Fruit fly (Drosophila melanogaster) whole organism, embryonic: ENCODE results near the gene Fum1.

Experiments
- C15 ChIP-seq: fragments of 200-800 bp; sonication (Bioruptor generic); IDR thresholded peaks from 3 replicates; pipeline ENCODE4 v1.3.6; 2022; ENCODE audit warnings: missing biosample characterization, missing genetic modification characterization
- CG1024 ChIP-seq: fragments of 200-800 bp; sonication (Bioruptor generic); IDR thresholded peaks from 2 replicates; pipeline ENCODE4 v1.3.6; 2022; ENCODE audit warnings: missing biosample characterization, missing genetic modification characterization
- CG12236 ChIP-seq: fragments of 200-800 bp; sonication (Bioruptor generic); optimal IDR thresholded peaks from 2 replicates; lab custom pipeline; 2016; ENCODE audit warnings: missing biosample characterization, missing genetic modification characterization
- CG15601 ChIP-seq: fragments of 200-800 bp; sonication (Bioruptor generic); optimal IDR thresholded peaks from 3 replicates; lab custom pipeline; 2019; ENCODE audit warnings: missing biosample characterization, mild to moderate bottlenecking, missing genetic modification characterization, moderate library complexity
- CG17612 ChIP-seq: fragments of 200-800 bp; sonication (Bioruptor generic); IDR thresholded peaks from 2 replicates; pipeline ENCODE4 v1.3.6; 2022; ENCODE audit warnings: missing biosample characterization, missing genetic modification characterization
- CG1792 ChIP-seq: fragments of 200-800 bp; sonication (Bioruptor generic); optimal IDR thresholded peaks from 2 replicates; lab custom pipeline; 2016; ENCODE audit warnings: missing biosample characterization, missing genetic modification characterization
- CG18011 ChIP-seq: fragments of 200-800 bp; sonication (Bioruptor generic); optimal IDR thresholded peaks from 2 replicates; lab custom pipeline; 2017; ENCODE audit warnings: missing biosample characterization, missing genetic modification characterization, mild to moderate bottlenecking, moderate library complexity, missing genotype
- CG1832 ChIP-seq: fragments of 200-800 bp; sonication (Bioruptor generic); optimal IDR thresholded peaks from 2 replicates; lab custom pipeline; 2017; ENCODE audit warnings: missing biosample characterization, mild to moderate bottlenecking, missing genetic modification characterization, inconsistent platforms
- CG2120 ChIP-seq: fragments of 200-800 bp; sonication (Bioruptor generic); optimal IDR thresholded peaks from 3 replicates; lab custom pipeline; 2016; ENCODE audit warnings: missing biosample characterization, missing genetic modification characterization
- CG2202 ChIP-seq: fragments of 200-800 bp; sonication (Bioruptor generic); optimal IDR thresholded peaks from 2 replicates; lab custom pipeline; 2018; ENCODE audit warnings: missing biosample characterization, mild to moderate bottlenecking, missing genetic modification characterization
- CG32532 ChIP-seq: fragments of 200-800 bp; sonication (Bioruptor generic); IDR thresholded peaks from 2 replicates; pipeline ENCODE4 v1.3.6; 2022; ENCODE audit warnings: missing biosample characterization, missing genetic modification characterization
- CG32767 ChIP-seq: fragments of 200-800 bp; sonication (Bioruptor generic); IDR thresholded peaks from 2 replicates; pipeline ENCODE4 v1.3.6; 2022; ENCODE audit warnings: missing biosample characterization, missing genetic modification characterization
- CG33557 ChIP-seq: fragments of 200-800 bp; sonication (Bioruptor generic); optimal IDR thresholded peaks from 2 replicates; lab custom pipeline; 2019; ENCODE audit warnings: missing biosample characterization, mild to moderate bottlenecking, missing genetic modification characterization, moderate library complexity
- CG4424 ChIP-seq: fragments of 200-800 bp; sonication (Bioruptor generic); optimal IDR thresholded peaks from 3 replicates; lab custom pipeline; 2016; ENCODE audit warnings: missing biosample characterization, missing genetic modification characterization
- CG5245 ChIP-seq: fragments of 200-800 bp; sonication (Bioruptor generic); optimal IDR thresholded peaks from 3 replicates; lab custom pipeline; 2016; ENCODE audit warnings: missing biosample characterization, missing genetic modification characterization
- CG6813 ChIP-seq: fragments of 200-800 bp; sonication (Bioruptor generic); optimal IDR thresholded peaks from 2 replicates; lab custom pipeline; 2017; ENCODE audit warnings: missing biosample characterization, missing genetic modification characterization, mild to moderate bottlenecking, moderate library complexity, missing genetic modification reagents
- CG7271 ChIP-seq: fragments of 200-800 bp; sonication (Bioruptor generic); optimal IDR thresholded peaks from 2 replicates; lab custom pipeline; 2018; ENCODE audit warnings: missing biosample characterization, mild to moderate bottlenecking, missing genetic modification characterization, moderate library complexity
- CG7786 ChIP-seq: fragments of 200-800 bp; sonication (Bioruptor generic); optimal IDR thresholded peaks from 2 replicates; lab custom pipeline; 2016; ENCODE audit warnings: missing biosample characterization, missing genetic modification characterization
- CG9797 ChIP-seq: fragments of 200-800 bp; sonication (Bioruptor generic); optimal IDR thresholded peaks from 3 replicates; lab custom pipeline; 2018; ENCODE audit warnings: missing biosample characterization, mild to moderate bottlenecking, missing genetic modification characterization
- Dbx ChIP-seq: fragments of 200-800 bp; sonication (Bioruptor generic); IDR thresholded peaks from 3 replicates; pipeline ENCODE4 v1.3.6; 2022; ENCODE audit warnings: missing biosample characterization, missing genetic modification characterization
- Dref ChIP-seq: fragments of 200-800 bp; sonication (Bioruptor generic); IDR thresholded peaks from 2 replicates; pipeline ENCODE4 v1.3.6; 2022; ENCODE audit warnings: missing biosample characterization, missing genetic modification characterization
- Hey ChIP-seq: fragments of 200-800 bp; sonication (Bioruptor generic); optimal IDR thresholded peaks from 3 replicates; lab custom pipeline; 2018; ENCODE audit warnings: missing biosample characterization, mild to moderate bottlenecking, missing genetic modification characterization
- Med ChIP-seq: fragments of 200-800 bp; sonication (Bioruptor generic); peaks from one replicate; lab custom pipeline; 2016; ENCODE audit warnings: missing biosample characterization, missing genetic modification characterization, mild to moderate bottlenecking, inconsistent platforms, moderate library complexity
- NC2β ChIP-seq: fragments of 200-800 bp; sonication (Bioruptor generic); optimal IDR thresholded peaks from 2 replicates; lab custom pipeline; 2016; ENCODE audit warnings: missing biosample characterization, missing genetic modification characterization
- Nf-YB ChIP-seq: fragments of 200-800 bp; sonication (Bioruptor generic); optimal IDR thresholded peaks from 3 replicates; lab custom pipeline; 2019; ENCODE audit warnings: missing biosample characterization, mild to moderate bottlenecking, missing genetic modification characterization, moderate library complexity
- Optix ChIP-seq: fragments of 200-800 bp; sonication (Bioruptor generic); IDR thresholded peaks from 3 replicates; pipeline ENCODE4 v1.3.6; 2022; ENCODE audit warnings: missing biosample characterization, missing genetic modification characterization
- Scr ChIP-seq: fragments of 200-800 bp; sonication (Bioruptor generic); IDR thresholded peaks from 2 replicates; pipeline ENCODE4 v1.3.6; 2022; ENCODE audit warnings: missing biosample characterization, missing genetic modification characterization; ENCODE audit not compliant: partially characterized antibody
- Xrp1 ChIP-seq: fragments of 200-800 bp; sonication (Bioruptor generic); IDR thresholded peaks from 2 replicates; pipeline ENCODE4 v1.3.6; 2022; ENCODE audit warnings: missing biosample characterization, missing genetic modification characterization
- YL-1 ChIP-seq: fragments of 200-800 bp; sonication (Bioruptor generic); optimal IDR thresholded peaks from 3 replicates; lab custom pipeline; 2017; ENCODE audit warnings: missing biosample characterization, mild to moderate bottlenecking, missing genetic modification characterization
- ara ChIP-seq: fragments of 200-800 bp; sonication (Bioruptor generic); IDR thresholded peaks from 2 replicates; pipeline ENCODE4 v1.3.6; 2022; ENCODE audit warnings: missing biosample characterization, missing genetic modification characterization
- cwo ChIP-seq: fragments of 200-800 bp; sonication (Bioruptor generic); optimal IDR thresholded peaks from 3 replicates; lab custom pipeline; 2017; ENCODE audit warnings: missing biosample characterization, missing genetic modification characterization, mild to moderate bottlenecking, moderate library complexity, missing genetic modification reagents
- dati ChIP-seq: fragments of 200-800 bp; sonication (Bioruptor generic); IDR thresholded peaks from 2 replicates; pipeline ENCODE4 v1.3.6; 2022; ENCODE audit warnings: missing biosample characterization, missing genetic modification characterization
- fd102C ChIP-seq: fragments of 200-800 bp; sonication (Bioruptor generic); optimal IDR thresholded peaks from 2 replicates; lab custom pipeline; 2018; ENCODE audit warnings: missing biosample characterization, mild to moderate bottlenecking, missing genetic modification characterization, moderate library complexity
- fu2 ChIP-seq: fragments of 200-800 bp; sonication (Bioruptor generic); optimal IDR thresholded peaks from 2 replicates; lab custom pipeline; 2016; ENCODE audit warnings: missing biosample characterization, missing genetic modification characterization
- gem ChIP-seq: fragments of 200-800 bp; sonication (Bioruptor generic); optimal IDR thresholded peaks from 2 replicates; lab custom pipeline; 2019; ENCODE audit warnings: missing biosample characterization, mild to moderate bottlenecking, missing genetic modification characterization, moderate library complexity
- hbn ChIP-seq: fragments of 200-800 bp; sonication (Bioruptor generic); IDR thresholded peaks from 2 replicates; pipeline ENCODE4 v1.3.6; 2022; ENCODE audit warnings: missing biosample characterization, missing genetic modification characterization; ENCODE audit not compliant: partially characterized antibody
- jigr1 ChIP-seq: fragments of 200-800 bp; sonication (Bioruptor generic); IDR thresholded peaks from 3 replicates; pipeline ENCODE4 v1.3.6; 2022; ENCODE audit warnings: missing biosample characterization, missing genetic modification characterization
- jing ChIP-seq: fragments of 200-800 bp; sonication (Bioruptor generic); optimal IDR thresholded peaks from 2 replicates; lab custom pipeline; 2018; ENCODE audit warnings: missing biosample characterization, mild to moderate bottlenecking, missing genetic modification characterization
- klu ChIP-seq: fragments of 200-800 bp; sonication (Bioruptor generic); IDR thresholded peaks from 2 replicates; pipeline ENCODE4 v1.3.6; 2022; ENCODE audit warnings: missing biosample characterization, missing genetic modification characterization
- lab ChIP-seq: fragments of 200-800 bp; sonication (Bioruptor generic); optimal IDR thresholded peaks from 3 replicates; lab custom pipeline; 2017; ENCODE audit warnings: missing biosample characterization, missing genetic modification characterization, mild to moderate bottlenecking, moderate library complexity, missing genetic modification reagents
- lov ChIP-seq, 2 experiments: fragments of 200-800 bp in 1 of 2; fragments of >200 bp in 1 of 2; sonication (Bioruptor generic) in 1 of 2; IDR thresholded peaks in 1 of 2; optimal IDR thresholded peaks in 1 of 2; 2 replicates in 1 of 2; 3 replicates in 1 of 2; pipeline versions ENCODE4 v1.3.6 to Lab custom; 2017 to 2022; ENCODE audit warnings: missing biosample characterization in 1 of 2, missing genetic modification characterization in 1 of 2
- mam ChIP-seq: fragments of 200-800 bp; sonication (Bioruptor generic); optimal IDR thresholded peaks from 3 replicates; lab custom pipeline; 2016; ENCODE audit warnings: missing biosample characterization, missing genetic modification characterization
- pros ChIP-seq: fragments of 200-800 bp; sonication (Bioruptor generic); optimal IDR thresholded peaks from 3 replicates; lab custom pipeline; 2019; ENCODE audit warnings: missing biosample characterization, mild to moderate bottlenecking, missing genetic modification characterization, moderate library complexity
- sc ChIP-seq, 3 experiments: fragments of >200 bp in 2 of 3; fragments of 200-800 bp in 1 of 3; sonication (Bioruptor generic) in 1 of 3; optimal IDR thresholded peaks; 2 replicates in 2 of 3; 3 replicates in 1 of 3; lab custom pipeline; 2017; ENCODE audit warnings: mild to moderate bottlenecking in 1 of 3, missing biosample characterization in 1 of 3, missing genetic modification characterization in 1 of 3, missing genetic modification reagents in 1 of 3
- sisA ChIP-seq: fragments of 200-800 bp; sonication (Bioruptor generic); IDR thresholded peaks from 2 replicates; pipeline ENCODE4 v1.3.6; 2022; ENCODE audit warnings: missing biosample characterization, missing genetic modification characterization
- sqz ChIP-seq: fragments of 200-800 bp; sonication (Bioruptor generic); optimal IDR thresholded peaks from 3 replicates; lab custom pipeline; 2018; ENCODE audit warnings: missing biosample characterization, mild to moderate bottlenecking, missing genetic modification characterization
- stc ChIP-seq: fragments of 200-800 bp; sonication (Bioruptor generic); IDR thresholded peaks from 2 replicates; pipeline ENCODE4 v1.3.6; 2022; ENCODE audit warnings: missing biosample characterization, missing genetic modification characterization
- stwl ChIP-seq: fragments of 200-800 bp; sonication (Bioruptor generic); optimal IDR thresholded peaks from 3 replicates; lab custom pipeline; 2018; ENCODE audit warnings: missing biosample characterization, mild to moderate bottlenecking, missing genetic modification characterization, moderate library complexity
- twi ChIP-seq: fragments of 200-800 bp; optimal IDR thresholded peaks from 2 replicates; lab custom pipeline; 2019; ENCODE audit warnings: missing biosample characterization, mild to moderate bottlenecking, missing genetic modification characterization, moderate library complexity
- vnd ChIP-seq: fragments of 200-800 bp; sonication (Bioruptor generic); IDR thresholded peaks from 3 replicates; pipeline ENCODE4 v1.3.6; 2022; ENCODE audit warnings: missing biosample characterization, missing genetic modification characterization; ENCODE audit not compliant: partially characterized antibody

Fum1 gene

DNA sequence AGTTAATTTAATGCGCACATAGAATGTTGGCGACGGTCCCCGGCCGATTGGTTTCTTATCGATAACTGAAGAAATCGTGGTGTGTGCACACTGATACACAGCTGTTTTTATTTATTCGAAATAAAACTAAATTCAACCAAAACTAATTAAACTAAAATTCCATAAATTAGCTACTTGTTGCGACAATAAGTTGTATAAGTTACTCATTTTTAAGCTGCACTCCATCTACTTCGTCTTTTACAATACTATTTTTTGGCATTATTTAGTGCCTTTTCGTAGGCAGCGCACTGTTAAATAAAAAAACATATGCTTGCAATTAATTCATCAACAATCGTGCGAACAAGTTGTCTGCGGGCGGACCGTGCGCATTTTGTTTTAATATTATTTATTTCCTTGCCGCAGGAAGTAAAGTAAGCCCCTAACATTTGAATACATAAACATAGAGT, 16.8 kb upstream of the Fum1 start, which contains the start of the genes CG3224 and Ctr1A (continued):
- TF ChIP-seq CG1024 (GFP tag; lab: Robert Waterston, UW): no peak
- no peak for TF ChIP-seq C15
- no peak for TF ChIP-seq CG32767 (GFP tag; lab: Robert Waterston, UW)
- TF ChIP-seq fu2: no peak
- TF ChIP-seq Nf-YB (GFP tag; lab: Kevin White, UChicago): no peak
- peak; percentile 69 for TF ChIP-seq CG9797 (GFP tag; lab: Kevin White, UChicago)
- TF ChIP-seq hbn: no peak
- no peak for TF ChIP-seq CG33557 (GFP tag; lab: Kevin White, UChicago)
- no peak for TF ChIP-seq CG7271
- TF ChIP-seq CG17612 (GFP tag; lab: Robert Waterston, UW): no peak
- no peak for TF ChIP-seq CG5245
- peak; percentile 19 for TF ChIP-seq CG15601
- peak; percentile 72 for TF ChIP-seq twi (tag; lab: Kevin White, UChicago)
- TF ChIP-seq pros (GFP tag; lab: Kevin White, UChicago): no peak
- no peak for TF ChIP-seq NC2β
- no peak for TF ChIP-seq CG2120
- TF ChIP-seq sc (optimal IDR thresholded peaks at IDR 0.05; lab: Kevin White, UChicago): no peak
- TF ChIP-seq sc (GFP tag; optimal IDR thresholded peaks at IDR 0.05; lab: Kevin White, UChicago): no peak
- TF ChIP-seq gem (tag; lab: Kevin White, UChicago): peak; percentile 5
- TF ChIP-seq Hey: no peak
- no peak for TF ChIP-seq cwo
- TF ChIP-seq stwl (tag; lab: Kevin White, UChicago): peak; percentile 51
- TF ChIP-seq ara (GFP tag; lab: Robert Waterston, UW): no peak
- no peak for TF ChIP-seq sisA (GFP tag; lab: Robert Waterston, UW)
- no peak for TF ChIP-seq CG1792 (GFP tag; lab: Kevin White, UChicago)
- TF ChIP-seq sqz: peak; percentile 43
- no peak for TF ChIP-seq CG4424
- TF ChIP-seq CG1832 (GFP tag; lab: Kevin White, UChicago): no peak
- peak; percentile 45 for TF ChIP-seq Scr
- no peak for TF ChIP-seq Optix (GFP tag; lab: Robert Waterston, UW)
- no peak for TF ChIP-seq CG6813
- TF ChIP-seq vnd (GFP tag; lab: Robert Waterston, UW): no peak
- no peak for TF ChIP-seq dati
- no peak for TF ChIP-seq lov (optimal IDR thresholded peaks at IDR 0.05; lab: Kevin White, UChicago)
- TF ChIP-seq lov (GFP tag; IDR thresholded peaks at IDR 0.05; lab: Robert Waterston, UW): no peak
- no peak for TF ChIP-seq stc (GFP tag; lab: Robert Waterston, UW)
- no peak for TF ChIP-seq CG12236
- TF ChIP-seq jigr1 (GFP tag; lab: Robert Waterston, UW): no peak
- TF ChIP-seq lab (GFP tag; lab: Kevin White, UChicago): peak; percentile 13
- TF ChIP-seq Xrp1 (GFP tag; lab: Robert Waterston, UW): no peak
- TF ChIP-seq CG7786 (GFP tag; lab: Kevin White, UChicago): no peak
- TF ChIP-seq klu (GFP tag; lab: Robert Waterston, UW): no peak
- TF ChIP-seq CG32532: no peak
- no peak for TF ChIP-seq CG2202
- TF ChIP-seq Med (GFP tag; lab: Kevin White, UChicago): peak; percentile 74
- no peak for TF ChIP-seq mam
- no peak for TF ChIP-seq Dbx (GFP tag; lab: Robert Waterston, UW)
- peak; percentile 69 for TF ChIP-seq Dref (GFP tag; lab: Robert Waterston, UW)
- TF ChIP-seq jing: no peak
- peak; percentile 64 for TF ChIP-seq YL-1
- no peak for TF ChIP-seq fd102C
- TF ChIP-seq CG18011: no peak
